Worm (Caenorhabditis elegans): ENCODE data around the gene olrn-1.

Gene olrn-1

ce11 chrX:15537362-15537761, at the start of gene olrn-1, which contains the start of gene C02C6.14:
Gene olrn-1 (plus strand): TSS chrX:15537662.
Gene C02C6.14 (plus strand): TSS chrX:15537665.
- TF ChIP-seq aly-2 (tag; optimal IDR thresholded peaks at IDR 0.05) (no peak), ztf-4 (tag; optimal IDR thresholded peaks at IDR 0.05) (no peak), hpl-2 (GFP tag; optimal IDR thresholded peaks at IDR 0.05) (no peak), lin-35 (GFP tag; optimal IDR thresholded peaks at IDR 0.05) (peak in 1 of 2 experiments; percentile 2), sup-37 (GFP tag; optimal IDR thresholded peaks at IDR 0.05) (no peak), efl-1 (optimal IDR thresholded peaks at IDR 0.05) (no peak), efl-1 (GFP tag; optimal IDR thresholded peaks at IDR 0.05 in 1 of 2) (no peak), Y116A8C.19 (tag; optimal IDR thresholded peaks at IDR 0.05; ENCODE audit: borderline replicate concordance) (no peak), xbp-1 (tag; optimal IDR thresholded peaks at IDR 0.05) (no peak), mef-2 (tag; optimal IDR thresholded peaks at IDR 0.05) (no peak), fos-1 (tag; optimal IDR thresholded peaks at IDR 0.05) (no peak), ceh-8 (GFP tag; optimal IDR thresholded peaks at IDR 0.05) (no peak), nhr-85 (tag) (peak; percentile 5), lin-15B (tag; optimal IDR thresholded peaks at IDR 0.05) (no peak), nhr-11 (tag; optimal IDR thresholded peaks at IDR 0.05) (no peak), ceh-90 (tag; optimal IDR thresholded peaks at IDR 0.05) (no peak), nhr-19 (GFP tag; conservative IDR thresholded peaks at IDR 0.05) (no peak), unc-98 (GFP tag; IDR thresholded peaks at IDR 0.05) (no peak), lin-14 (GFP tag; optimal IDR thresholded peaks at IDR 0.05) (peak; percentile 20), hlh-4 (tag; optimal IDR thresholded peaks at IDR 0.05) (no peak), nhr-84 (tag; optimal IDR thresholded peaks at IDR 0.05) (no peak), pax-3 (tag; optimal IDR thresholded peaks at IDR 0.05) (no peak), snpc-4 (tag; optimal IDR thresholded peaks at IDR 0.05) (no peak), fkh-8 (tag; optimal IDR thresholded peaks at IDR 0.05) (no peak)

- TF ChIP-seq nhr-85 (tag): no peak
These were observed 49.7 kb upstream of the olrn-1 start, which contains the start of gene H13N06.2 for ce11 chrX:15487806-15488205. Gene H13N06.2 (plus strand): TSS chrX:15488106.

- TF ChIP-seq elt-3 (tag; optimal IDR thresholded peaks at IDR 0.05): no peak
These were observed 46.4 kb upstream of the olrn-1 start for ce11 chrX:15491110-15491509.

ce11 chrX:15492759-15493158, 44.7 kb upstream of the olrn-1 start:
- no peak for TF ChIP-seq aha-1 (tag; optimal IDR thresholded peaks at IDR 0.05)
- no peak for TF ChIP-seq lin-13 (GFP tag; optimal IDR thresholded peaks at IDR 0.05)
- TF ChIP-seq snpc-4 (tag; optimal IDR thresholded peaks at IDR 0.05): peak; percentile 57
- TF ChIP-seq aly-2 (tag; optimal IDR thresholded peaks at IDR 0.05): no peak
- peak; percentile 50 for TF ChIP-seq grh-1 (GFP tag; IDR thresholded peaks at IDR 0.05)
- peak; percentile 50 for TF ChIP-seq sup-37 (GFP tag; optimal IDR thresholded peaks at IDR 0.05)
- peak; percentile 55 for TF ChIP-seq irx-1 (tag; optimal IDR thresholded peaks at IDR 0.05)
- no peak for TF ChIP-seq nhr-76 (tag; optimal IDR thresholded peaks at IDR 0.05)
- TF ChIP-seq unc-130 (tag; optimal IDR thresholded peaks at IDR 0.05): no peak
- TF ChIP-seq elt-3 (tag; optimal IDR thresholded peaks at IDR 0.05): peak in 1 of 6 experiments; percentile 14
- peak; percentile 76 for TF ChIP-seq skn-1 (tag; optimal IDR thresholded peaks at IDR 0.05)
- TF ChIP-seq nhr-84 (tag; optimal IDR thresholded peaks at IDR 0.05): no peak
- no peak for TF ChIP-seq egl-27 (tag; optimal IDR thresholded peaks at IDR 0.05)
- no peak for TF ChIP-seq nhr-12 (tag; optimal IDR thresholded peaks at IDR 0.05)
- peak; percentile 76 for TF ChIP-seq mep-1 (tag; optimal IDR thresholded peaks at IDR 0.05)
- peak; percentile 74 for TF ChIP-seq tbx-2 (tag; optimal IDR thresholded peaks at IDR 0.05)
- TF ChIP-seq isw-1 (GFP tag; IDR thresholded peaks at IDR 0.05): peak; percentile 25
- no peak for TF ChIP-seq ceh-8 (GFP tag; optimal IDR thresholded peaks at IDR 0.05)
- TF ChIP-seq fos-1 (tag; optimal IDR thresholded peaks at IDR 0.05): no peak
- no peak for TF ChIP-seq nhr-28 (tag; optimal IDR thresholded peaks at IDR 0.05)
- no peak for TF ChIP-seq unc-30 (tag; optimal IDR thresholded peaks at IDR 0.05)
- TF ChIP-seq ztf-4 (tag; optimal IDR thresholded peaks at IDR 0.05): no peak
- TF ChIP-seq fkh-4 (tag; optimal IDR thresholded peaks at IDR 0.05; ENCODE audit: borderline replicate concordance): no peak
- TF ChIP-seq swsn-7 (tag; optimal IDR thresholded peaks at IDR 0.05): peak; percentile 83
- TF ChIP-seq dsc-1 (tag; optimal IDR thresholded peaks at IDR 0.05): peak; percentile 76
- TF ChIP-seq ces-1 (GFP tag; optimal IDR thresholded peaks at IDR 0.05): no peak
- no peak for TF ChIP-seq hpl-2 (GFP tag; optimal IDR thresholded peaks at IDR 0.05)
- TF ChIP-seq C34B4.2 (tag; optimal IDR thresholded peaks at IDR 0.05): no peak
- TF ChIP-seq mdl-1 (tag; optimal IDR thresholded peaks at IDR 0.05): peak in 1 of 2 experiments; percentile 54
- TF ChIP-seq nhr-71 (tag; optimal IDR thresholded peaks at IDR 0.05): peak; percentile 84
- TF ChIP-seq lin-15B (tag; optimal IDR thresholded peaks at IDR 0.05): peak; percentile 53
- TF ChIP-seq xbp-1 (tag; optimal IDR thresholded peaks at IDR 0.05): peak; percentile 64
- no peak for TF ChIP-seq hlh-17 (GFP tag; optimal IDR thresholded peaks at IDR 0.05; ENCODE audit: borderline replicate concordance)
